Worm (Caenorhabditis elegans): Measurements from ENCODE around the gene him-3.

The him-3 gene

DNA sequence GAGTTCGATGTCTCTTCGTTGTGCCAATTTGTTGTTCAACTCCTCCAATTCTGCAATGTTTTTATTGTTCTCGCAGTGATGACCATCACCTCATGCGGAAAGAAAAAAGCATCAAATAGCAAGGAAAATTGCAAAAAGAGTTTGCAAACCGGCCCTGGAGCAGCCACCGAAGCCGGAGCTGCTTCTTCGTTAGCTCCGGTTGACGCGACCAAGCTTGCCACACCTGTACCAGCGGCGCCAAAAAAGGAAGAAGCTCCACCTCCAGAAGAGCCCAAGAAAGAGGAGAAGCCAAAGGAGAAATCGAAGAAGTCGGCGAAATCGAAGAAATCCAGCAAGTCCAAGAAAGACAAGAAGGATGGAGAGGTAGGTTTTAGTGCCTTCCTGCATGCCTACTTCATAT, 32.9 kb downstream of the him-3 start:
- no peak for TF ChIP-seq nhr-77 (tag; optimal IDR thresholded peaks at IDR 0.05)
- no peak for TF ChIP-seq ztf-4 (tag; optimal IDR thresholded peaks at IDR 0.05)
- TF ChIP-seq egl-5 (tag; optimal IDR thresholded peaks at IDR 0.05), result no peak
- no peak for TF ChIP-seq nhr-28 (tag; optimal IDR thresholded peaks at IDR 0.05)

DNA sequence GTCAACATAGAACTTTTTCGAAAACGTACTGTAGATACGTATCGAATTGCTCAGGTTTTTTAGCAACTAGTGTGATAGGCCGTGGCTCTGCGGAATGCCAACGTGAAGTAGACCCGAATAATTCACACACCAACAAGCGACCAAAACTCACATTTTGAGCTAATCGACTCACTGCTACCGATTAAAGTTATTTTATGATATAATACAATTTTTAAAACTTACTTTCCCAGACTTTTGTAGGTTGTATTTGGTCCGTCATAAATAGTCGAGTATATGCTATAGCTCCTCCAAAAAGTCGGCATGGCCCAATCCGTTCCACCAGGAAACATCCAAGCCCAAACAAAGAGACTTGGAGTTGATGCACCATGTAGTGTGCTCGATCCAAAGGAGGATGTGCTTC, 33.5 kb downstream of the him-3 start, which contains the start of gene C25A8.1:
Gene C25A8.1, plus strand, starts transcription at position 301 of the 400 bp plus-strand sequence.
- TF ChIP-seq nhr-237 (tag; optimal IDR thresholded peaks at IDR 0.05) (no peak), nhr-12 (tag; optimal IDR thresholded peaks at IDR 0.05) (no peak), unc-39 (tag; optimal IDR thresholded peaks at IDR 0.05) (no peak), nfya-1 (tag; optimal IDR thresholded peaks at IDR 0.05; ENCODE audit: insufficient read depth) (no peak), ceh-9 (tag; optimal IDR thresholded peaks at IDR 0.05) (no peak), zag-1 (tag; optimal IDR thresholded peaks at IDR 0.05) (no peak)

DNA sequence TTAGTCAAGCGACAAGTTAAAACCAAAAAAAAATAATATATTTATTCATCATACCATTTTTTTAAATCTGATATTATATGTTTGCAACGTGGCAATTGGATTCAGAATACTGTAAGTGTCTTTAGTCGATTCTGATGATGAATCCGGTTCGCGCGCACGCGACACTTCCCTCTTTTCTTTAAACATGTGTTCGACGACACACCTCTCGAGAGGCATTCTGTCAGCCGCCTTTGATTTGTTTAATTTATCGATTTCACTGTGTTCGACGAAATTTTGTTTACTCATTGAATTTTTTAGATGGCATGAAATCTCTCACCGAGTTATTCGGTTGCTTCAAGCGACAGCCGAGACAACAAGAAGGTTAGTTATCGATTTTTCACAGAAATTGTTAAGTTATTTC, 34.4 kb downstream of the him-3 start, which contains the start of gene trxr-1:
Gene trxr-1, plus strand, starts transcription at position 227 of the 400 bp plus-strand sequence.
- peak; percentile 15 for TF ChIP-seq hmg-11 (tag; optimal IDR thresholded peaks at IDR 0.05)
- no peak for TF ChIP-seq ceh-16 (tag; optimal IDR thresholded peaks at IDR 0.05)
- no peak for TF ChIP-seq lsy-12 (tag; optimal IDR thresholded peaks at IDR 0.05)
- TF ChIP-seq fkh-10 (GFP tag; optimal IDR thresholded peaks at IDR 0.05), result no peak
- no peak for TF ChIP-seq pha-4 (tag; optimal IDR thresholded peaks at IDR 0.05)

DNA sequence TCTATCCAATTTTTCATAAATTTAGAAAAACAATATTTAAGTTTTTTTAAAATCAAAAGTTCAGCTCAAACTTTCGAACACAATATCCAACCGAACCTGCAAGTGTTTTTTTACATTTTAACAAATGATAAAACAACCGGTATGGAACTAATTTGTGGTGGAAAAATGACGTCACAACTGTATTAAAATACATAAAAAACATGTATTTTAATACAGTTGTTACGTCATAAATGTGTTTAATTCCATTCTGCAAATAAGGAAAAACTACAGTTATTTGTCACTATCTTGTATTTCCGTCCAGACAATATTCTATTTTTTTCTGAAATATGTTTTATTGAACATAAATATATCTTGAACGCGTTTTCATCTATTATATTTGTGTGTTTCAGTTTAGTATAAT, 34.9 kb downstream of the him-3 start:
- TF ChIP-seq lin-39 (tag; optimal IDR thresholded peaks at IDR 0.05), result no peak
- TF ChIP-seq mml-1 (tag; optimal IDR thresholded peaks at IDR 0.05), result no peak
- TF ChIP-seq nhr-25 (tag; optimal IDR thresholded peaks at IDR 0.05), result no peak
- no peak for TF ChIP-seq pqm-1 (tag; optimal IDR thresholded peaks at IDR 0.05)
- TF ChIP-seq nhr-76 (tag; optimal IDR thresholded peaks at IDR 0.05), result no peak
- TF ChIP-seq nhr-12 (tag; optimal IDR thresholded peaks at IDR 0.05), result no peak
- TF ChIP-seq nhr-77 (tag; optimal IDR thresholded peaks at IDR 0.05), result no peak
- TF ChIP-seq nhr-28 (tag; optimal IDR thresholded peaks at IDR 0.05), result no peak
- no peak for TF ChIP-seq ZK546.5 (tag; optimal IDR thresholded peaks at IDR 0.05)
- no peak for TF ChIP-seq pha-4 (tag; optimal IDR thresholded peaks at IDR 0.05)
- TF ChIP-seq nhr-11 (tag; optimal IDR thresholded peaks at IDR 0.05), result no peak
- TF ChIP-seq tbx-2 (tag; optimal IDR thresholded peaks at IDR 0.05), result no peak
- no peak for TF ChIP-seq elt-1 (tag; optimal IDR thresholded peaks at IDR 0.05)
- TF ChIP-seq ceh-82 (tag; optimal IDR thresholded peaks at IDR 0.05), result no peak
- no peak for TF ChIP-seq skn-1 (tag; optimal IDR thresholded peaks at IDR 0.05)
- no peak for TF ChIP-seq daf-12 (tag; optimal IDR thresholded peaks at IDR 0.05)

DNA sequence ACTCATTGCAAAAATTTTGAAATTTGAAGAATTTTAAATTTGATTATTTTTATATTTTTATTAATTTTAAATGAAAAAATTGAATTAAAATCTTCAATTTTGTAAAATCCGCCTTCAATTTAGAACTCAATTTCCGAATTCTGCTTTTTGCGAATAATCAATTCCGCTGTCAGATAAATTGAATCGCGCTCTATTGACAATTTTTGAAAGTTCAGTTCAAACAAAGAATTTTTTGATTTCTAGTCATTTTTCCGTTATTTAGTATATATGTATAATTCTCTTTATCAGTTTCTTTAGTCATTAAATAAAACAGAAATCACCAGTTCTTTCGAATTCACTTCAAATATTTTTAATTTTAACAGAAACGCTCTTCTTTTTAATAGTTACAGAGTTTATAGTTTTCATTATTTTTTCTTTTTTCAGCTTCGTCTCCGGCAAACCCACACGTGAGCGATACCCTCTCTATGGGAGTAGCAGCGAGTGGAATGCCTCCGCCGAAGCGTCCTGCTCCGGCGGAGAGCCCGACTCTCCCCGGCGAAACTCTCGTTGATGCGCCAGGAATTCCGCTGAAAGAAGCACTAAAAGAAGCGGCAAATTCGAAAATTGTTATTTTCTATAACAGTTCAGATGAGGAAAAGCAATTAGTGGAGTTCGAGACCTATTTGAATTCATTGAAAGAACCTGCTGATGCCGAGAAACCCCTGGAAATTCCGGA, 35.6 kb downstream of the him-3 start:
- no peak for TF ChIP-seq skn-1 (tag; optimal IDR thresholded peaks at IDR 0.05)
- peak; percentile 18 for TF ChIP-seq nfya-1 (tag; optimal IDR thresholded peaks at IDR 0.05; ENCODE audit: insufficient read depth)
- peak; percentile 24 for TF ChIP-seq lin-15B (tag; optimal IDR thresholded peaks at IDR 0.05)
- TF ChIP-seq ztf-4 (tag; optimal IDR thresholded peaks at IDR 0.05), result no peak
- TF ChIP-seq nhr-28 (tag; optimal IDR thresholded peaks at IDR 0.05), result no peak
- no peak for TF ChIP-seq pqm-1 (tag; optimal IDR thresholded peaks at IDR 0.05)
- TF ChIP-seq pha-4 (tag; optimal IDR thresholded peaks at IDR 0.05), result peak; percentile 50
- peak; percentile 18 for TF ChIP-seq elt-2 (tag; optimal IDR thresholded peaks at IDR 0.05)
- no peak for TF ChIP-seq nhr-23 (tag; optimal IDR thresholded peaks at IDR 0.05)

DNA sequence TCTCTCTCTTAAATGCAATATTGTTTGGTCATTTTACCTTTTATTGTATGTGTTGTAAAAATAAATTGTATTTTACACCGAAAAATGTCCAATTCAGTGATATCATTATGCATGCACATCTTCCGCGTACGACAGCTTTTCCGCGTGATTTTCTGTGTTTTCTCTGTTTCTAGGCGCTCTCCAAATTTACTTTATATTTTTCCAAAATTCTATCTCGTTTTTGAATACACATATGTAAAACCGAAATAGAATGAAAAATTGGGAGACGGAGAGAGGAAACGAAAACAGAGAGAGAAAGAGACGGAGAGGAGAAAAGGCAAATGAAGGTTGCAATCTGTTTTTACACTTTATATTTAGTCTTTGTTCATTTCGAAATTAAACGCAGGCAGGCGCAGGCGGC, 39.2 kb downstream of the him-3 start:
- TF ChIP-seq lin-15B (tag; optimal IDR thresholded peaks at IDR 0.05) (peak; percentile 9), nfya-1 (tag; optimal IDR thresholded peaks at IDR 0.05; ENCODE audit: insufficient read depth) (peak; percentile 57), daf-12 (tag; optimal IDR thresholded peaks at IDR 0.05) (no peak), pha-4 (tag; optimal IDR thresholded peaks at IDR 0.05) (peak; percentile 75), lsy-12 (tag; optimal IDR thresholded peaks at IDR 0.05) (no peak), unc-39 (tag; optimal IDR thresholded peaks at IDR 0.05) (no peak), zag-1 (tag; optimal IDR thresholded peaks at IDR 0.05) (no peak), elt-2 (tag; optimal IDR thresholded peaks at IDR 0.05) (peak; percentile 47), hmg-11 (tag; optimal IDR thresholded peaks at IDR 0.05) (peak; percentile 21), pqm-1 (tag; optimal IDR thresholded peaks at IDR 0.05) (peak; percentile 68), nhr-67 (tag; optimal IDR thresholded peaks at IDR 0.05) (no peak), jun-1 (tag; optimal IDR thresholded peaks at IDR 0.05) (no peak), nhr-11 (tag; optimal IDR thresholded peaks at IDR 0.05) (no peak), nhr-43 (tag; optimal IDR thresholded peaks at IDR 0.05; ENCODE audit: poor library complexity, severe bottlenecking) (peak; percentile 5), egl-5 (tag; optimal IDR thresholded peaks at IDR 0.05) (peak; percentile 62), nhr-23 (tag; optimal IDR thresholded peaks at IDR 0.05) (peak; percentile 42), lin-39 (tag; optimal IDR thresholded peaks at IDR 0.05) (no peak), fos-1 (tag; optimal IDR thresholded peaks at IDR 0.05) (no peak), ztf-11 (tag; optimal IDR thresholded peaks at IDR 0.05) (no peak), nhr-76 (tag; optimal IDR thresholded peaks at IDR 0.05) (no peak), nhr-25 (tag; optimal IDR thresholded peaks at IDR 0.05) (peak; percentile 53)

Measured in whole organism, L3 larva.